Worm (Caenorhabditis elegans) whole organism, late embryonic: ENCODE measurements around the gene ttbk-8.2.

ENCODE experiments used
- dve-1 ChIP-seq: sonication (generic microtip); optimal IDR thresholded peaks from 2 replicates; lab custom pipeline; 2017; ENCODE audit warnings: antibody characterized with exemption, mild to moderate bottlenecking, missing genetic modification characterization, missing compliant biosample characterization
- eyg-1 ChIP-seq: sonication (generic microtip); optimal IDR thresholded peaks from 2 replicates; lab custom pipeline; 2016; ENCODE audit warnings: missing genotype, missing genetic modification characterization, missing compliant biosample characterization
- fkh-6 ChIP-seq: sonication (generic microtip); optimal IDR thresholded peaks from 2 replicates; lab custom pipeline; 2016; ENCODE audit warnings: missing genetic modification characterization, missing compliant biosample characterization
- hlh-15 ChIP-seq: sonication (generic microtip); optimal IDR thresholded peaks from 2 replicates; lab custom pipeline; 2016; ENCODE audit warnings: missing genetic modification characterization, missing compliant biosample characterization
- hlh-6 ChIP-seq: sonication (generic microtip); optimal IDR thresholded peaks from 2 replicates; lab custom pipeline; 2016; ENCODE audit warnings: missing genotype, missing genetic modification characterization, missing compliant biosample characterization
- nhr-11 ChIP-seq: fragments of 150-350 bp; optimal IDR thresholded peaks from 2 replicates; lab custom pipeline; 2014; ENCODE audit warnings: missing biosample characterization, missing genetic modification characterization
- nhr-232 ChIP-seq: sonication (generic microtip); optimal IDR thresholded peaks from 2 replicates; lab custom pipeline; 2016; ENCODE audit warnings: missing genetic modification characterization, missing compliant biosample characterization
- npax-4 ChIP-seq: sonication (generic microtip); optimal IDR thresholded peaks from 2 replicates; lab custom pipeline; 2016; ENCODE audit warnings: missing genetic modification characterization, missing compliant biosample characterization
- pqm-1 ChIP-seq: sonication (generic microtip); optimal IDR thresholded peaks from 2 replicates; lab custom pipeline; 2016; ENCODE audit warnings: missing genetic modification characterization, missing compliant biosample characterization

ce11 chrIV:5635551-5635950, 3.8 kb downstream of the ttbk-8.2 start, which contains the start of gene srd-13:
- no peak for TF ChIP-seq hlh-6 (tag; lab: Kevin White, UChicago)
- no peak for TF ChIP-seq hlh-15 (tag; lab: Kevin White, UChicago)
- TF ChIP-seq pqm-1 (tag; lab: Kevin White, UChicago) = no peak
- TF ChIP-seq npax-4 (tag; lab: Kevin White, UChicago) = no peak
- no peak for TF ChIP-seq dve-1 (tag; lab: Kevin White, UChicago)
- no peak for TF ChIP-seq eyg-1 (tag; lab: Kevin White, UChicago)
- TF ChIP-seq fkh-6 (tag; lab: Kevin White, UChicago) = no peak
- TF ChIP-seq nhr-11 = no peak
- TF ChIP-seq nhr-232 (tag; lab: Kevin White, UChicago) = no peak
